Worm (Caenorhabditis elegans): ENCODE data around the gene C34D1.4.

DNA sequence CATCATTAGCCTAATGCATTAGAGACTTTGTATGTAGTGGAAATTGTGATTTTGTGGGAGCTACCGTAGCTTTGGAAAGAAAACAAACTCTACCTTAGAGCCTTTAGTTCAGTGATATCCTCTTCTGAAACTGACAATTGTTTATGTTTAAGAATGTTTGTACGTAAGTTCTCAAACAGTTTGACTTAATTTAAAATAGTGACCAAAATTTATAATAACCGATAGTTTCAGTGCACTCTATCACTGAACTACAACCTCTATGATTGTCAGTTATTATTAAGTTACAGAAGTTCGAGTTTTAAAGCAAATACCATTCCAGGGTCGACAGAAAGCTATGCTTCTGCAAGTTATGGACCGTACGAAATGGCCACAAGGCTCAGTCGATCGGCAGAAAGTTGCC is 49.5 kb upstream of the C34D1.4 start, which contains the start of gene C50B6.1:
- TF ChIP-seq nhr-237 (tag; optimal IDR thresholded peaks at IDR 0.05) (no peak), elt-3 (tag; optimal IDR thresholded peaks at IDR 0.05) (no peak), nhr-76 (tag; optimal IDR thresholded peaks at IDR 0.05) (no peak), grh-1 (GFP tag; IDR thresholded peaks at IDR 0.05) (no peak)
